Worm (Caenorhabditis elegans) whole organism, late embryonic: ENCODE measurements around the gene Y76B12C.6.

ENCODE experiments used
- K02D7.2 ChIP-seq: sonication (generic microtip); optimal IDR thresholded peaks from 2 replicates; lab custom pipeline; 2017; ENCODE audit warnings: mild to moderate bottlenecking, missing genetic modification characterization, missing compliant biosample characterization
- K09A11.1 ChIP-seq: sonication (generic microtip); optimal IDR thresholded peaks from 2 replicates; lab custom pipeline; 2017; ENCODE audit warnings: antibody characterized with exemption, mild to moderate bottlenecking, missing genetic modification characterization, missing compliant biosample characterization; ENCODE audit not compliant: insufficient read depth
- T23F11.4 ChIP-seq: fragments of 200-800 bp; sonication (Bioruptor generic); optimal IDR thresholded peaks from 2 replicates; lab custom pipeline; 2018; ENCODE audit warnings: mild to moderate bottlenecking, missing genetic modification characterization, missing compliant biosample characterization
- Y22D7AL.16 ChIP-seq: sonication (generic microtip); optimal IDR thresholded peaks from 2 replicates; lab custom pipeline; 2016; ENCODE audit warnings: missing genetic modification characterization, missing compliant biosample characterization
- ceh-14 ChIP-seq: sonication (generic microtip); optimal IDR thresholded peaks from 2 replicates; lab custom pipeline; 2016; ENCODE audit warnings: missing genotype, missing genetic modification characterization, missing compliant biosample characterization
- ceh-18 ChIP-seq: sonication (generic microtip); optimal IDR thresholded peaks from 2 replicates; lab custom pipeline; 2016; ENCODE audit warnings: missing genetic modification characterization, missing compliant biosample characterization
- ceh-19 ChIP-seq: fragments of 200-800 bp; sonication (Bioruptor generic); optimal IDR thresholded peaks from 2 replicates; lab custom pipeline; 2018; ENCODE audit warnings: mild to moderate bottlenecking, missing genetic modification characterization, missing compliant biosample characterization
- ceh-24 ChIP-seq: sonication (generic microtip); optimal IDR thresholded peaks from 2 replicates; lab custom pipeline; 2016; ENCODE audit warnings: mild to moderate bottlenecking, missing genetic modification characterization, missing compliant biosample characterization
- ceh-30 ChIP-seq: fragments of 150-350 bp; optimal IDR thresholded peaks from 2 replicates; lab custom pipeline; 2014; ENCODE audit warnings: missing biosample characterization, missing genetic modification characterization
- ceh-45 ChIP-seq: fragments of 200-800 bp; sonication (Bioruptor generic); IDR thresholded peaks from 2 replicates; pipeline ENCODE4 v1.3.6; 2022; ENCODE audit warnings: missing genetic modification reagents, missing genetic modification characterization, missing compliant biosample characterization
- ceh-48 ChIP-seq: sonication (generic microtip); optimal IDR thresholded peaks from 2 replicates; lab custom pipeline; 2016; ENCODE audit warnings: missing genetic modification characterization, inconsistent platforms, missing compliant biosample characterization
- ceh-6 ChIP-seq: fragments of 200-800 bp; sonication (Bioruptor generic); optimal IDR thresholded peaks from 2 replicates; lab custom pipeline; 2018; ENCODE audit warnings: mild to moderate bottlenecking, missing genetic modification characterization, missing compliant biosample characterization
- che-1 ChIP-seq: sonication (generic microtip); optimal IDR thresholded peaks from 2 replicates; lab custom pipeline; 2016; ENCODE audit warnings: mild to moderate bottlenecking, missing genetic modification characterization, missing compliant biosample characterization
- dmd-4 ChIP-seq: sonication (generic microtip); optimal IDR thresholded peaks from 2 replicates; lab custom pipeline; 2016; ENCODE audit warnings: borderline replicate concordance, missing genetic modification characterization, missing compliant biosample characterization
- ets-4 ChIP-seq: sonication (generic microtip); optimal IDR thresholded peaks from 2 replicates; lab custom pipeline; 2016; ENCODE audit warnings: missing genetic modification characterization, missing compliant biosample characterization
- fkh-10 ChIP-seq: fragments of 150-350 bp; optimal IDR thresholded peaks from 2 replicates; lab custom pipeline; 2014; ENCODE audit warnings: missing biosample characterization, missing genetic modification reagents, missing genetic modification characterization
- gmeb-2 ChIP-seq: sonication (generic microtip); optimal IDR thresholded peaks from 2 replicates; lab custom pipeline; 2016; ENCODE audit warnings: missing genetic modification characterization, inconsistent platforms, missing compliant biosample characterization
- hlh-15 ChIP-seq: sonication (generic microtip); optimal IDR thresholded peaks from 2 replicates; lab custom pipeline; 2016; ENCODE audit warnings: missing genetic modification characterization, missing compliant biosample characterization
- hlh-30 ChIP-seq: sonication (generic microtip); optimal IDR thresholded peaks from 2 replicates; lab custom pipeline; 2017; ENCODE audit warnings: antibody characterized with exemption, missing genetic modification characterization, missing compliant biosample characterization; ENCODE audit not compliant: insufficient read depth
- madf-2 ChIP-seq: sonication (generic microtip); optimal IDR thresholded peaks from 2 replicates; lab custom pipeline; 2017; ENCODE audit warnings: missing genetic modification characterization, missing compliant biosample characterization
- nfya-1 ChIP-seq: sonication (generic microtip); optimal IDR thresholded peaks from 2 replicates; lab custom pipeline; 2017; ENCODE audit warnings: missing genetic modification characterization, mild to moderate bottlenecking, missing compliant biosample characterization, antibody characterized with exemption, moderate library complexity
- nhr-11 ChIP-seq: fragments of 150-350 bp; optimal IDR thresholded peaks from 2 replicates; lab custom pipeline; 2014; ENCODE audit warnings: missing biosample characterization, missing genetic modification characterization
- npax-4 ChIP-seq: sonication (generic microtip); optimal IDR thresholded peaks from 2 replicates; lab custom pipeline; 2016; ENCODE audit warnings: missing genetic modification characterization, missing compliant biosample characterization
- pag-3 ChIP-seq: sonication (generic microtip); optimal IDR thresholded peaks from 2 replicates; lab custom pipeline; 2016; ENCODE audit warnings: missing compliant biosample characterization, missing genetic modification characterization, borderline replicate concordance
- pat-9 ChIP-seq: fragments of 200-800 bp; sonication (Bioruptor generic); optimal IDR thresholded peaks from 2 replicates; lab custom pipeline; 2018; ENCODE audit warnings: mild to moderate bottlenecking, missing genetic modification characterization, moderate library complexity, missing compliant biosample characterization
- pax-1 ChIP-seq: fragments of 150-350 bp; optimal IDR thresholded peaks from 2 replicates; lab custom pipeline; 2014; ENCODE audit warnings: missing biosample characterization, missing genetic modification characterization
- pha-2 ChIP-seq: sonication (generic microtip); optimal IDR thresholded peaks from 2 replicates; lab custom pipeline; 2017; ENCODE audit warnings: mild to moderate bottlenecking, missing genetic modification characterization, missing compliant biosample characterization
- pqm-1 ChIP-seq: sonication (generic microtip); optimal IDR thresholded peaks from 2 replicates; lab custom pipeline; 2016; ENCODE audit warnings: missing genetic modification characterization, missing compliant biosample characterization
- pros-1 ChIP-seq: fragments of 150-350 bp; optimal IDR thresholded peaks from 2 replicates; lab custom pipeline; 2014; ENCODE audit warnings: missing biosample characterization, missing genetic modification reagents, missing genetic modification characterization
- ref-2 ChIP-seq: sonication (generic microtip); optimal IDR thresholded peaks from 2 replicates; lab custom pipeline; 2016; ENCODE audit warnings: missing genetic modification characterization, missing compliant biosample characterization
- rnt-1 ChIP-seq: sonication (generic microtip); optimal IDR thresholded peaks from 2 replicates; lab custom pipeline; 2016; ENCODE audit warnings: missing genetic modification characterization, missing compliant biosample characterization
- sox-4 ChIP-seq: sonication (generic microtip); optimal IDR thresholded peaks from 2 replicates; lab custom pipeline; 2017; ENCODE audit warnings: mild to moderate bottlenecking, missing genetic modification characterization, inconsistent platforms, missing compliant biosample characterization
- unc-55 ChIP-seq: sonication (generic microtip); optimal IDR thresholded peaks from 2 replicates; lab custom pipeline; 2017; ENCODE audit warnings: missing biosample characterization, missing genetic modification reagents, missing genetic modification characterization
- zip-5 ChIP-seq: sonication (generic microtip); optimal IDR thresholded peaks from 2 replicates; lab custom pipeline; 2016; ENCODE audit warnings: missing genetic modification characterization, missing compliant biosample characterization

Gene Y76B12C.6

ce11 chrIV:1965135-1965534, 16.1 kb upstream of the Y76B12C.6 start, which contains the start of gene Y48A5A.1:
Y48A5A.1 (plus strand) TSS chrIV:1965481.
- TF ChIP-seq T23F11.4 (GFP tag; lab: Kevin White, UChicago) (no peak), rnt-1 (tag; lab: Kevin White, UChicago) (no peak), ceh-18 (tag; lab: Kevin White, UChicago) (no peak), fkh-10 (no peak), ceh-48 (tag; lab: Kevin White, UChicago) (peak; percentile 27)

ce11 chrIV:1969353-1969752, 11.8 kb upstream of the Y76B12C.6 start, which contains the start of gene Y48A5A.3:
Y48A5A.3 (plus strand) TSS chrIV:1969737.
- no peak for TF ChIP-seq nfya-1 (tag; lab: Kevin White, UChicago)
- no peak for TF ChIP-seq pax-1 (tag; lab: Kevin White, UChicago)
- TF ChIP-seq hlh-30 (tag; lab: Kevin White, UChicago): no peak
- no peak for TF ChIP-seq pqm-1 (tag; lab: Kevin White, UChicago)
- no peak for TF ChIP-seq zip-5 (tag; lab: Kevin White, UChicago)
- no peak for TF ChIP-seq ceh-24
- TF ChIP-seq sox-4 (tag; lab: Kevin White, UChicago): no peak
- TF ChIP-seq ceh-48 (tag; lab: Kevin White, UChicago): peak; percentile 20
- TF ChIP-seq, all 69 proteins: peak for 1

ce11 chrIV:1970158-1970557, 11.0 kb upstream of the Y76B12C.6 start:
- TF ChIP-seq K02D7.2 (tag; lab: Kevin White, UChicago) (no peak), hlh-30 (tag; lab: Kevin White, UChicago) (no peak), fkh-10 (no peak), nhr-11 (tag; lab: Kevin White, UChicago) (no peak), ceh-6 (no peak), gmeb-2 (tag; lab: Kevin White, UChicago) (no peak), che-1 (tag; lab: Kevin White, UChicago) (no peak), dmd-4 (tag; lab: Kevin White, UChicago) (no peak), pqm-1 (tag; lab: Kevin White, UChicago) (no peak), rnt-1 (tag; lab: Kevin White, UChicago) (no peak), ceh-19 (GFP tag; lab: Kevin White, UChicago) (no peak), pat-9 (tag; lab: Kevin White, UChicago) (no peak), unc-55 (GFP tag; lab: Kevin White, UChicago) (no peak), pha-2 (tag; lab: Kevin White, UChicago) (no peak), pag-3 (tag; lab: Kevin White, UChicago) (no peak), hlh-15 (no peak), ceh-14 (no peak), madf-2 (tag; lab: Kevin White, UChicago) (no peak), K09A11.1 (tag; lab: Kevin White, UChicago) (no peak)

ce11 chrIV:1971078-1971477, 10.1 kb upstream of the Y76B12C.6 start:
- TF ChIP-seq pag-3 (tag; lab: Kevin White, UChicago): no peak
- TF ChIP-seq ceh-14: no peak
- TF ChIP-seq ceh-30 (tag; lab: Kevin White, UChicago): no peak
- no peak for TF ChIP-seq pros-1
- no peak for TF ChIP-seq ceh-48 (tag; lab: Kevin White, UChicago)
- no peak for TF ChIP-seq ets-4

ce11 chrIV:1972271-1972670, 8.9 kb upstream of the Y76B12C.6 start, which contains the start of gene Y76B12C.4:
Y76B12C.4 (minus strand) TSS chrIV:1972371.
- TF ChIP-seq unc-55 (GFP tag; lab: Kevin White, UChicago) (no peak), Y22D7AL.16 (tag; lab: Kevin White, UChicago) (no peak)

ce11 chrIV:1973372-1973771, 7.8 kb upstream of the Y76B12C.6 start, which contains the start of gene Y76B12C.3:
Y76B12C.3 (plus strand) TSS chrIV:1973705.
- TF ChIP-seq zip-5 (tag; lab: Kevin White, UChicago): no peak
- TF ChIP-seq ceh-45 (GFP tag; lab: Robert Waterston, UW): no peak
- TF ChIP-seq ref-2 (tag; lab: Kevin White, UChicago): no peak
- no peak for TF ChIP-seq npax-4
- TF ChIP-seq madf-2 (tag; lab: Kevin White, UChicago): no peak
